Worm (Caenorhabditis elegans): Measurements from ENCODE around the gene C18C4.7.

C18C4.7 gene

DNA sequence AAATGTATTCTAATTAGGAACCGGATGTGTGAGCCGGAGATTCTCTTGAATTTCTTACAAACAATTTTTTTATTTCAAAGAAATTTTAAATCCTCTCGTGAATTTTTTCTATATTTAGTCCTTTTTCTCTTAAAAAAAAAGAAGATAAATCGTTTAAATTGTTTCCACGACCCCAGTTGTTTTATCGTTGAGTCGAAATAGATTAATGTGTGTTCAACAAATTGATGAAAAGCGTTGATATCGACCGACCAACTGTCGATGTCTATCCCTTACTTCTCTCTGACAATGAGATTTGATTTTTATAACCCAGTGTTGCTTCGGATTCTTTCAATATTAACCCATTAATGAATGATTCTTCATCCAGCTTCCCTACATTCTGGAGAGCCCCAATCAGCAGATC, 39.2 kb upstream of the C18C4.7 start, which contains the start of gene CD4.1:
Gene CD4.1, plus strand, starts transcription at position 301 of the 400 bp plus-strand sequence.
- TF ChIP-seq hlh-1 (tag; optimal IDR thresholded peaks at IDR 0.05) (peak; percentile 12), lin-32 (GFP tag; optimal IDR thresholded peaks at IDR 0.05) (no peak)

DNA sequence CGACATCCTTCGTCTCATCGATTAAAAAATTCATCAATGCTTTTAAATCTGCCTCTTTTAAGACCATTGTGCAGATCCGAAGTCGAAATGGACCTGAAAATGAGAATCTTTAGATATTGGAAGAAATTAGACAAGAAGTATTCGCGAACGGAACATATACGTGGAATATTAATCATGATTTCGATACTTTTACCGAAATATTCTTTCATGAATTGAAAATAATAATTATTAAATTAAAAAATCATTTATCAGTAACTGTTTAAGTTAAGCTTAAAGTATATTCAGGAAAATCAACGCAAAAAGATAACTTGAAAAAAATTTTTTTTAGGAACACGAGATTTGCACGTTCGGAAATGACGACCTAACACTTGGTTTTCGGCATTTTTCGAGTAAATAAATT, 34.2 kb upstream of the C18C4.7 start, which contains the start of gene CD4.8:
Gene CD4.8, minus strand, starts transcription at position 101 of the 400 bp plus-strand sequence.
- TF ChIP-seq nhr-76 (tag; optimal IDR thresholded peaks at IDR 0.05) (no peak), flh-1 (GFP tag; optimal IDR thresholded peaks at IDR 0.05) (no peak), M03D4.4 (tag; optimal IDR thresholded peaks at IDR 0.05) (no peak), ceh-43 (GFP tag; optimal IDR thresholded peaks at IDR 0.05) (no peak), nhr-237 (tag; optimal IDR thresholded peaks at IDR 0.05) (no peak), elt-3 (tag; optimal IDR thresholded peaks at IDR 0.05) (no peak), unc-120 (tag; optimal IDR thresholded peaks at IDR 0.05; ENCODE audit: poor library complexity, severe bottlenecking) (no peak)

DNA sequence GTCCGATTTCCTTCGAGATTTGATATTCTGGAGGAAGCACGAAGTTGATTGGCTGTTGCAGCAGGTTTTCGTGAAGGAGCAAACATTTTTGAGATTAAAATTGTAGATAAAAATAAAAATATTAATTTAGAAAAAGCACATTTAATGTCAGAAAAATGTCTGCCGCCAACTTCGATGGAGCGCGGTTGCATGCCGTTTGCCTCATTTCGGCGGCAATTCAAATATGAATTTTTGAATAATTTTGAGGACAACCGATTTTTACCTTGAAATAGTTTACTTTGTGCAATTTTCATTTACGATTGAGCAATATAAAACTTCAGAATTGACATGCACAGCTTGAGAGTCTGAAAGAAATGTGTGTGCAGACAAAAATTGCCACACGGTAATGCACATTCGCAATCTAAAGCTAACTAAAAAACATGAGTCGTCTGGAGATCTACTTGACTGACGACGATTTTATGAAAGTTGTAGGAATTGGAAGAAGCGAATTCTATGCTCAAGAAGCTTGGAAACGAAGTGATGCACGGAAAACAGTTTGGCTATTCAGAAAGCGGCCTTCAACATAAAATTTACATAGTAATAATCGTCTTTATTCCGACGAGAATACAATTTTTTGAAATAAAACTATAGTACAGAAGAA, 29.5 kb upstream of the C18C4.7 start, which contains the start of gene zhit-1:
Gene zhit-1, minus strand, starts transcription at position 161 of the 640 bp plus-strand sequence.
- TF ChIP-seq mep-1 (tag; optimal IDR thresholded peaks at IDR 0.05): peak; percentile 28
- TF ChIP-seq nhr-12 (tag; optimal IDR thresholded peaks at IDR 0.05): no peak

DNA sequence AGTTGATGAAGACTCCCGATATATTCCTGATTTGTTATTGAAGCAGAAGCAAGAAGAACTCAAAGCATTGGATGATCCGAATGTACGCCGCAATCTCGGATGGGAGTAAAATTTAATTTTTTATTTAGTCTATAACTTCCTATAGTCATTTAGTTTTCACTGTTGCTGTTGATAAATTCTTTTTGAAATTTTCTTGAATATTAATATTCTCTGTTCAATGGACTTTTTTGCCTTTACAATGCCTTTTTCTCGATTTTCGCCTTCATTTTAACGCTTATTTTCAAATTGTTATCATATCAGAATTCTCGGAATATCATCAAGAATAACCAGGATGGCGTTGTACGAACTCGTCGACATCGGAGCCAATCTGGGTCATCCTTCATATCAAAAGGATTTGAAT, 27.3 kb upstream of the C18C4.7 start, which contains the start of gene crn-2:
Gene crn-2, plus strand, starts transcription at position 301 of the 400 bp plus-strand sequence.
- no peak for TF ChIP-seq nhr-12 (tag; optimal IDR thresholded peaks at IDR 0.05)
- no peak for TF ChIP-seq lin-13 (tag; optimal IDR thresholded peaks at IDR 0.05)
- TF ChIP-seq lin-32 (GFP tag; optimal IDR thresholded peaks at IDR 0.05): no peak
- no peak for TF ChIP-seq unc-39 (tag; optimal IDR thresholded peaks at IDR 0.05)

DNA sequence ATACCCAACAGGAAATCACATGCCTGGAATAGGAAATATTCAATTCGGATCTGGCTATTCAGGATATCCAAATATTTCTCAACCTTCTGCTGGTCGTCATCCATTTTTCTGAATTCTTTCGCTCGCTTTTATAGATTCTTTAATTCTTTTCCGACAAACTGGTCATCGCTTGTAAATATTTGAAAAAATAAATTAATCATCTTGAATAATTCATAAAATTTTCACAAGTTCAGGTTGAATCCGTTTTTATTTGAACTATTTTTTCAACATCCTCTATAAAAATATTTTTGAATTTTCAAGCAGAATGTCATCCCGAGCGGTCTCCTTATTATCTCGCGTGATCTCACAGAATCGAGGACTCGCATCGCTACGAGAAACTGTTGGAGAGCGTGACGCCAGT, 26.4 kb upstream of the C18C4.7 start, which contains the start of gene mrpl-48:
Gene mrpl-48, plus strand, starts transcription at position 301 of the 400 bp plus-strand sequence.
- TF ChIP-seq bed-3 (GFP tag; optimal IDR thresholded peaks at IDR 0.05) (no peak), drap-1 (GFP tag; optimal IDR thresholded peaks at IDR 0.05) (no peak), ham-2 (GFP tag; optimal IDR thresholded peaks at IDR 0.05) (no peak), nhr-76 (tag; optimal IDR thresholded peaks at IDR 0.05) (no peak), tbx-8 (GFP tag; optimal IDR thresholded peaks at IDR 0.05) (no peak), nhr-2 (tag; optimal IDR thresholded peaks at IDR 0.05) (no peak), mls-2 (tag; optimal IDR thresholded peaks at IDR 0.05) (no peak), unc-120 (tag; optimal IDR thresholded peaks at IDR 0.05; ENCODE audit: poor library complexity, severe bottlenecking) (no peak), nhr-237 (tag; optimal IDR thresholded peaks at IDR 0.05) (no peak), lin-13 (tag; optimal IDR thresholded peaks at IDR 0.05) (no peak), snpc-4 (tag; optimal IDR thresholded peaks at IDR 0.05) (no peak), ces-1 (GFP tag; optimal IDR thresholded peaks at IDR 0.05) (no peak), zip-8 (tag; optimal IDR thresholded peaks at IDR 0.05) (no peak), mep-1 (tag; optimal IDR thresholded peaks at IDR 0.05) (no peak), sem-2 (GFP tag; optimal IDR thresholded peaks at IDR 0.05) (no peak)

DNA sequence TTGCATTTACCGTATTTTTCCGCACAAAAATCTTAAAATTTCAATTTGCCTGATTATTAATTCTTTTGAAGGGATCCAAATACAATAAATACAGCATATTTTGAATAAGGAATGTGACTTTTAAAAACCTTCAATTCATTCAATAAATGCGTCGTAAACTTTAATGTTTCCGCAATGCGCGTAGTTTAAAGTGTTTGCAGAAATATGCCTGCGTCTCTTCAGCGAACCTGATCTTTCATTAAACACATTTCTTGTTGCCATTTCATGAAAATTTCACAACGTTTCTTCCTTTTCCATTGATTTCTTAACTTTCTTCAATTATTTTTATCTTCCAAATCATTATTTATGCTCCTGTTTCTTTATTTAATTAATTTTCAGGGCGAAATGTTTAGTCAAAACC, 25.3 kb upstream of the C18C4.7 start, which contains the start of gene vps-37:
Gene vps-37, plus strand, starts transcription at position 378 of the 400 bp plus-strand sequence.
- TF ChIP-seq lsy-2 (tag; optimal IDR thresholded peaks at IDR 0.05) (peak; percentile 86), elt-3 (tag; optimal IDR thresholded peaks at IDR 0.05) (no peak), flh-1 (GFP tag; optimal IDR thresholded peaks at IDR 0.05) (no peak), unc-39 (tag; optimal IDR thresholded peaks at IDR 0.05) (no peak), ham-2 (GFP tag; optimal IDR thresholded peaks at IDR 0.05) (no peak), nhr-28 (tag; optimal IDR thresholded peaks at IDR 0.05) (no peak), ceh-83 (GFP tag; optimal IDR thresholded peaks at IDR 0.05) (no peak), M03D4.4 (tag; optimal IDR thresholded peaks at IDR 0.05) (peak; percentile 51), unc-62 (GFP tag; optimal IDR thresholded peaks at IDR 0.05) (peak; percentile 4), nhr-12 (tag; optimal IDR thresholded peaks at IDR 0.05) (no peak), ceh-39 (tag; optimal IDR thresholded peaks at IDR 0.05) (peak; percentile 44), unc-120 (tag; optimal IDR thresholded peaks at IDR 0.05; ENCODE audit: poor library complexity, severe bottlenecking) (no peak), tbx-8 (GFP tag; optimal IDR thresholded peaks at IDR 0.05) (no peak), snpc-4 (tag; optimal IDR thresholded peaks at IDR 0.05) (no peak), mep-1 (tag; optimal IDR thresholded peaks at IDR 0.05) (peak; percentile 76), cnd-1 (tag; optimal IDR thresholded peaks at IDR 0.05) (peak; percentile 39), nhr-76 (tag; optimal IDR thresholded peaks at IDR 0.05) (no peak), elt-1 (tag; optimal IDR thresholded peaks at IDR 0.05; ENCODE audit: borderline replicate concordance, insufficient read depth) (no peak), lin-13 (tag; optimal IDR thresholded peaks at IDR 0.05) (peak; percentile 43), nhr-2 (tag; optimal IDR thresholded peaks at IDR 0.05) (no peak), mls-2 (tag; optimal IDR thresholded peaks at IDR 0.05) (peak; percentile 32), zip-8 (tag; optimal IDR thresholded peaks at IDR 0.05) (no peak), ztf-11 (tag; optimal IDR thresholded peaks at IDR 0.05) (peak; percentile 3), lin-32 (GFP tag; optimal IDR thresholded peaks at IDR 0.05) (no peak), bed-3 (GFP tag; optimal IDR thresholded peaks at IDR 0.05) (peak; percentile 18), mab-5 (tag; optimal IDR thresholded peaks at IDR 0.05) (no peak), ceh-43 (GFP tag; optimal IDR thresholded peaks at IDR 0.05) (peak; percentile 11), sptf-1 (tag; optimal IDR thresholded peaks at IDR 0.05) (peak; percentile 56), hlh-1 (tag; optimal IDR thresholded peaks at IDR 0.05) (no peak), ces-1 (GFP tag; optimal IDR thresholded peaks at IDR 0.05) (peak; percentile 98), drap-1 (GFP tag; optimal IDR thresholded peaks at IDR 0.05) (peak; percentile 21), nhr-237 (tag; optimal IDR thresholded peaks at IDR 0.05) (peak; percentile 70), pha-4 (tag; optimal IDR thresholded peaks at IDR 0.05) (peak; percentile 72), blmp-1 (tag; optimal IDR thresholded peaks at IDR 0.05) (no peak), sem-2 (GFP tag; optimal IDR thresholded peaks at IDR 0.05) (no peak)

All from whole organism, mixed stage, embryonic.